Fruit fly (Drosophila melanogaster) S2 (cell line): ENCODE results near the gene Jon25Bi.

Source experiments
- CG8478 ChIP-seq: fragments of >200 bp; optimal IDR thresholded peaks from 2 replicates; lab custom pipeline; 2018
- CTCF ChIP-seq, 2 experiments: fragments of >200 bp; optimal IDR thresholded peaks; 2 replicates each; lab custom pipeline; 2018

dm6 chr2L:4916738-4917137, 38.2 kb downstream of the Jon25Bi start:
- no peak for TF ChIP-seq CG8478 (lab: Kevin White, UChicago)
- no peak for TF ChIP-seq CTCF (optimal IDR thresholded peaks at IDR 0.05; lab: Kevin White, UChicago)
